Fruit fly (Drosophila melanogaster): ENCODE data around the gene Srp14.

The Srp14 gene

dm6 chr3R:20602599-20602998, 22.7 kb downstream of the Srp14 start:
- TF ChIP-seq Dll (optimal IDR thresholded peaks at IDR 0.05) (no peak), pan (optimal IDR thresholded peaks at IDR 0.05) (no peak), CG8478 (optimal IDR thresholded peaks at IDR 0.05) (no peak), EcR (GFP tag; optimal IDR thresholded peaks at IDR 0.05) (no peak), psq (optimal IDR thresholded peaks at IDR 0.05) (no peak), usp (GFP tag; optimal IDR thresholded peaks at IDR 0.05) (no peak)

dm6 chr3R:20604078-20604477, 24.2 kb downstream of the Srp14 start:
- TF ChIP-seq usp (GFP tag; optimal IDR thresholded peaks at IDR 0.05) (no peak), CG8478 (optimal IDR thresholded peaks at IDR 0.05) (no peak), EcR (GFP tag; optimal IDR thresholded peaks at IDR 0.05) (no peak), pan (optimal IDR thresholded peaks at IDR 0.05) (no peak), Dll (optimal IDR thresholded peaks at IDR 0.05) (no peak), psq (optimal IDR thresholded peaks at IDR 0.05) (no peak)

- TF ChIP-seq Dll (optimal IDR thresholded peaks at IDR 0.05) (no peak), psq (optimal IDR thresholded peaks at IDR 0.05) (no peak), CG8478 (optimal IDR thresholded peaks at IDR 0.05) (no peak), pan (optimal IDR thresholded peaks at IDR 0.05) (no peak), EcR (GFP tag; optimal IDR thresholded peaks at IDR 0.05) (no peak)
Measured at dm6 chr3R:20605078-20605477, 25.2 kb downstream of the Srp14 start.

- no peak for TF ChIP-seq usp (GFP tag; optimal IDR thresholded peaks at IDR 0.05)
Measured at dm6 chr3R:20605562-20606155, 25.7 kb downstream of the Srp14 start.

- TF ChIP-seq psq (optimal IDR thresholded peaks at IDR 0.05), result no peak
- no peak for TF ChIP-seq CG8478 (optimal IDR thresholded peaks at IDR 0.05)
- TF ChIP-seq EcR (GFP tag; optimal IDR thresholded peaks at IDR 0.05), result no peak
- no peak for TF ChIP-seq Dll (optimal IDR thresholded peaks at IDR 0.05)
- no peak for TF ChIP-seq pan (optimal IDR thresholded peaks at IDR 0.05)
- no peak for TF ChIP-seq usp (GFP tag; optimal IDR thresholded peaks at IDR 0.05)
Measured at dm6 chr3R:20608199-20608598, 28.3 kb downstream of the Srp14 start.

- TF ChIP-seq usp (GFP tag; optimal IDR thresholded peaks at IDR 0.05) (no peak), EcR (GFP tag; optimal IDR thresholded peaks at IDR 0.05) (no peak), pan (optimal IDR thresholded peaks at IDR 0.05) (no peak), CG8478 (optimal IDR thresholded peaks at IDR 0.05) (no peak), psq (optimal IDR thresholded peaks at IDR 0.05) (no peak), Dll (optimal IDR thresholded peaks at IDR 0.05) (no peak)
Measured at dm6 chr3R:20616801-20617200, 36.9 kb downstream of the Srp14 start, which contains the start of gene CG15923. Gene CG15923 (minus strand): TSS chr3R:20616901.

dm6 chr3R:20617583-20617982, 37.7 kb downstream of the Srp14 start, which contains the start of gene CG5466:
Gene CG5466 (plus strand): TSS chr3R:20617883.
- TF ChIP-seq usp (GFP tag; optimal IDR thresholded peaks at IDR 0.05), result no peak
- TF ChIP-seq EcR (GFP tag; optimal IDR thresholded peaks at IDR 0.05), result no peak
- no peak for TF ChIP-seq CG8478 (optimal IDR thresholded peaks at IDR 0.05)
- TF ChIP-seq Dll (optimal IDR thresholded peaks at IDR 0.05), result no peak
- no peak for TF ChIP-seq pan (optimal IDR thresholded peaks at IDR 0.05)
- no peak for TF ChIP-seq psq (optimal IDR thresholded peaks at IDR 0.05)

dm6 chr3R:20618947-20619346, 39.0 kb downstream of the Srp14 start:
- TF ChIP-seq Dll (optimal IDR thresholded peaks at IDR 0.05), result no peak
- TF ChIP-seq CG8478 (optimal IDR thresholded peaks at IDR 0.05), result no peak
- no peak for TF ChIP-seq usp (GFP tag; optimal IDR thresholded peaks at IDR 0.05)
- no peak for TF ChIP-seq pan (optimal IDR thresholded peaks at IDR 0.05)
- no peak for TF ChIP-seq EcR (GFP tag; optimal IDR thresholded peaks at IDR 0.05)
- no peak for TF ChIP-seq psq (optimal IDR thresholded peaks at IDR 0.05)

- TF ChIP-seq usp (GFP tag; optimal IDR thresholded peaks at IDR 0.05) (no peak), Dll (optimal IDR thresholded peaks at IDR 0.05) (no peak), CG8478 (optimal IDR thresholded peaks at IDR 0.05) (no peak), pan (optimal IDR thresholded peaks at IDR 0.05) (no peak), EcR (GFP tag; optimal IDR thresholded peaks at IDR 0.05) (no peak), psq (optimal IDR thresholded peaks at IDR 0.05) (no peak)
Measured at dm6 chr3R:20621805-20622286, 41.9 kb downstream of the Srp14 start, which contains the start of gene H. Gene H (plus strand): TSS chr3R:20621938.

- TF ChIP-seq usp (GFP tag; optimal IDR thresholded peaks at IDR 0.05), result no peak
- no peak for TF ChIP-seq CG8478 (optimal IDR thresholded peaks at IDR 0.05)
- TF ChIP-seq Dll (optimal IDR thresholded peaks at IDR 0.05), result no peak
- no peak for TF ChIP-seq psq (optimal IDR thresholded peaks at IDR 0.05)
- TF ChIP-seq EcR (GFP tag; optimal IDR thresholded peaks at IDR 0.05), result no peak
- TF ChIP-seq pan (optimal IDR thresholded peaks at IDR 0.05), result no peak
Measured at dm6 chr3R:20622297-20623168, 42.6 kb downstream of the Srp14 start.

dm6 chr3R:20626123-20626522, 46.2 kb downstream of the Srp14 start:
- no peak for TF ChIP-seq psq (optimal IDR thresholded peaks at IDR 0.05)
- no peak for TF ChIP-seq usp (GFP tag; optimal IDR thresholded peaks at IDR 0.05)
- TF ChIP-seq CG8478 (optimal IDR thresholded peaks at IDR 0.05), result no peak
- no peak for TF ChIP-seq EcR (GFP tag; optimal IDR thresholded peaks at IDR 0.05)
